Worm (Caenorhabditis elegans) whole organism, L4 larva: Measurements from ENCODE around the gene Y66H1A.5.

ENCODE experiments used
- ces-1 ChIP-seq: fragments of 150-350 bp; sonication (generic microtip); optimal IDR thresholded peaks from 4 replicates; lab custom pipeline; 2014; ENCODE audit warnings: missing biosample characterization, missing genetic modification reagents, missing genetic modification characterization
- daf-19 ChIP-seq: fragments of 200-800 bp; sonication (Bioruptor generic); conservative IDR thresholded peaks from 2 replicates; pipeline ENCODE4 v1.3.6; 2022; ENCODE audit warnings: missing genetic modification characterization, missing compliant biosample characterization
- daf-8 ChIP-seq: fragments of 200-800 bp; sonication (Bioruptor generic); IDR thresholded peaks from 2 replicates; pipeline ENCODE4 v1.3.6; 2022; ENCODE audit warnings: missing genetic modification characterization, missing compliant biosample characterization
- lin-29 ChIP-seq: fragments of 200-800 bp; sonication (Bioruptor generic); IDR thresholded peaks from 2 replicates; pipeline ENCODE4 v1.3.6; 2022; ENCODE audit warnings: missing genetic modification reagents, missing genetic modification characterization, missing compliant biosample characterization
- mes-2 ChIP-seq: sonication (generic microtip); optimal IDR thresholded peaks from 2 replicates; lab custom pipeline; 2016; ENCODE audit warnings: missing genotype, mild to moderate bottlenecking, missing genetic modification characterization, missing compliant biosample characterization; ENCODE audit not compliant: poor library complexity, severe bottlenecking
- mxl-2 ChIP-seq: fragments of 200-800 bp; sonication (Bioruptor generic); conservative IDR thresholded peaks from 2 replicates; pipeline ENCODE4 v1.3.6; 2022; ENCODE audit warnings: missing genetic modification reagents, missing genetic modification characterization, missing compliant biosample characterization
- nhr-28 ChIP-seq: fragments of 150-350 bp; optimal IDR thresholded peaks from 2 replicates; lab custom pipeline; 2014; ENCODE audit warnings: missing biosample characterization, missing genetic modification characterization

DNA sequence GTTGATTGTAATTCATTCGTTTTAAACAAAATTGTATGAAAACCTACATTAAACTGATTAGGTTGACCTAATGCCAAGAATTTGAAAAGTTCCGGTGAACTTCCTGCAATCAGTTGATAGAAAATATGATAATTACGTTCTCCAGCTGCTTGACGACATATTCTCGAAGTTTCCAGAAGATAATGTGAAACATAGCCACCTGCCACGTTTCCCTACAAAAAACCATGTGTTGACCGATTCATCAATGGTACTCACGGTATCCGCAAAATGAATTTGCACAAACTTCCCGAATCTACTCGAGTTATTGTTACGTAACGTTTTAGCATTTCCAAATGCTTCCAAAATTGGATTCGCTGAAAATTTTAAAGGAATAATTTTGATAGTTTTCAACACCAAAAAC, 9.5 kb upstream of the Y66H1A.5 start:
- TF ChIP-seq nhr-28, result no peak
- TF ChIP-seq lin-29, result no peak
- no peak for TF ChIP-seq daf-19 (GFP tag; lab: Robert Waterston, UW)
- no peak for TF ChIP-seq mxl-2
- no peak for TF ChIP-seq ces-1 (GFP tag; lab: Kevin White, UChicago)
- no peak for TF ChIP-seq daf-8 (GFP tag; lab: Robert Waterston, UW)
- TF ChIP-seq mes-2, result no peak
